Worm (Caenorhabditis elegans): ENCODE data around the gene ddn-3.

The ddn-3 gene

DNA sequence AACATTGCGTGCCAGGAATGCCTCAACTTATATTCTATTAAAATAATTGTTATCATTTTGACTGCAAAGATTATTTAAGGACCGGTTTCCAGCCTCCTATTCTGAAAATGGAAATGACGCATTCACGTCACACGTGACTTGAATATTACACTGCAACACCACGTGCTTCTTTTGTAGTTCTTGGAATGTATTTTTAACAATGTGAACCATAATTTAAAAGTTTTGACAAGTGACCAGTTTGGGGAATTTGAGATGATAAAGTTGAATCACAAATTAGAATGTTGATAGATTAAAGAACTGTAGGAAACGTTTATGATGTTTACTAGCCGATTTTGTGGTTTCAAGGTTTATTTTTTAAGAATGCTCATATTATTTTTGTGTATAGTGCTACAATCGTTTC lies 30.7 kb upstream of the ddn-3 start, which contains the start of gene F47B8.10:
Gene F47B8.10, plus strand, starts transcription at position 301 of the 400 bp plus-strand sequence.
- no peak for TF ChIP-seq ceh-82 (tag; optimal IDR thresholded peaks at IDR 0.05)

DNA sequence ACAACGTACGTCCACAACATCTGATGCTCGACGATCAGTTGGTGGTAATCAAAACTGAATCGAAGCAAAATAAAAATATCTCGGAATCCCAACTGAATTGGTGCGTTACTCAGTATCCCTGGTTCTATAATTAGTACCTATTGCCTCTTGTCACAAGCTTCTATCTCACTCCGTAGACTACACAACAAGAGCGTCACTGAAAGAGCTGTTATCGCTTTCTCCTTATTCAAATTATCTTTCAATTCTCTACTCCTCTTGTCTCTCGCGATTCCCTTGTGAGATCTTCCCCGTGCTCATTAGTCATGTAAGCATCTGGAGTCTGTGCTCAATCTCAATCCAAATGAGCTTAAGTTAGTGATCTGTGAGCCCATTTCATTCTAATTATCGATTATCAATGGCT lies 25.6 kb upstream of the ddn-3 start, which contains the start of gene srm-6:
Gene srm-6, plus strand, starts transcription at position 301 of the 400 bp plus-strand sequence.
- TF ChIP-seq nhr-6 (tag; optimal IDR thresholded peaks at IDR 0.05) (no peak), elt-1 (tag; optimal IDR thresholded peaks at IDR 0.05) (no peak)

DNA sequence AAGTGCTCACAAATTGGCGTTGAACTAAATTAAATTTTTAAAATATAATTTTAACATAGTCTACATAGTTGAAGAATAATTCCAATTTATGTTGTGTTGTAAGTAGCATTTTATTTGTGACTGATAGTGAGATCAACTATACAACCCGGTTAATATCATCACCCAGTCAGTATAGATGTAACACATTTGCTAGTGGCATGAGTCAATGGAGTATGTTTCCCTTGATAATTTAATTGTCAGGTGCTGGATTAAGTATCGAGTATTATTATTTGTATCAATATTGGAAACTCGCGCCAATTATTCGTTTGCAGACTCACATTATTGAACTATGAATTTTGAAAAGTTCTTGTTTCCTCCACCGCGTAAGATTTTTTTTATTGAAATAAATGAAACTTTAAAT lies 23.9 kb upstream of the ddn-3 start, which contains the start of gene srm-5:
Gene srm-5, plus strand, starts transcription at position 301 of the 400 bp plus-strand sequence.
- TF ChIP-seq nhr-21 (tag; optimal IDR thresholded peaks at IDR 0.05) (no peak), sma-9 (GFP tag; optimal IDR thresholded peaks at IDR 0.05) (no peak), sma-9 (tag; optimal IDR thresholded peaks at IDR 0.05) (no peak), egl-27 (tag; optimal IDR thresholded peaks at IDR 0.05) (no peak), fos-1 (tag; optimal IDR thresholded peaks at IDR 0.05) (no peak), mdl-1 (tag; optimal IDR thresholded peaks at IDR 0.05) (no peak), zag-1 (tag; optimal IDR thresholded peaks at IDR 0.05) (no peak), elt-1 (tag; optimal IDR thresholded peaks at IDR 0.05) (no peak), nhr-12 (tag; optimal IDR thresholded peaks at IDR 0.05) (no peak), sma-3 (GFP tag; optimal IDR thresholded peaks at IDR 0.05) (no peak), ztf-11 (tag; optimal IDR thresholded peaks at IDR 0.05) (no peak), aly-2 (tag; optimal IDR thresholded peaks at IDR 0.05) (no peak), nhr-6 (tag; optimal IDR thresholded peaks at IDR 0.05) (no peak)

DNA sequence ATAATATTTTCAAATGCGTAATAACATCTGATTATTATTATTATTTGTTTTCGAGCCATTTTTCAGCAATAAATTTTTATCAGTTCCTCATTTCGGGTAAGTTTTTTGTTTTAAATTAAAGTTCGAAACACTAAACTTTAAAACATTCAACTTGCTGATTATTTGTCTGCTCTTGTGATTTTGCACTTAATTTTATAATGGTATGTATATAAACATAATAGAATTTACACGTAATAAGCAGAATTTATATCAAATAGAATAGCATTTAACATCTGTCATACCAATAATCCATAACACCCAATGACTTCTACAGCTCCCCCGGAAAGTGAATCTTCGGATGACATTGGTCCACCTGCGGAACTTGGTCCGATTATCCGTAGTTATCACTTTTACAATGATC lies 22.1 kb upstream of the ddn-3 start, which contains the start of gene srm-4:
Gene srm-4, plus strand, starts transcription at position 301 of the 400 bp plus-strand sequence.
- no peak for TF ChIP-seq lsy-2 (tag; optimal IDR thresholded peaks at IDR 0.05)
- no peak for TF ChIP-seq crh-2 (tag; optimal IDR thresholded peaks at IDR 0.05)
- no peak for TF ChIP-seq sma-3 (GFP tag; optimal IDR thresholded peaks at IDR 0.05)
- TF ChIP-seq nhr-129 (tag; optimal IDR thresholded peaks at IDR 0.05) = no peak
- TF ChIP-seq nhr-21 (tag; optimal IDR thresholded peaks at IDR 0.05) = no peak
- no peak for TF ChIP-seq mbf-1 (tag; optimal IDR thresholded peaks at IDR 0.05)
- TF ChIP-seq dmd-4 (tag; optimal IDR thresholded peaks at IDR 0.05) = no peak
- no peak for TF ChIP-seq ztf-11 (tag; optimal IDR thresholded peaks at IDR 0.05)
- TF ChIP-seq F13H6.1 (tag; optimal IDR thresholded peaks at IDR 0.05) = no peak

DNA sequence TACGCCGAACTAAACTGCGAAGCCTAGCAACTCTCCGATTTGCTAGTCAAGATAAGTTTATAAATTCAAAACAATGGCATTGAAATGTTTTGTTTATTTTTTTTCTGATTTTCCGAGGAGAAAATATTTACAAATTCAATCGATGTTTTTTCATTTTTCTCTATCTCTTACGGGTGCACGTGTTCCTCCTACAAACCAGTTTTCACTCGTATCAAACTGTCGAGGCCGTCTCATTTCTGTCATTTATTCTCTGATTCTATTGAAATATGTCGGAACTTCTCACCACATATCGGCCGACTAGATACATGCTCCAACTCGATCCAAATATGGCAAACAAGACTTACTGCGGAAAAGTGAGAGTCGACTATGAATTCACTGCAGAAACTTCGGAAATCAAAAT lies 20.5 kb upstream of the ddn-3 start, which contains the start of gene F47B8.8:
Gene F47B8.8, plus strand, starts transcription at position 257 of the 400 bp plus-strand sequence.
- TF ChIP-seq egl-27 (tag; optimal IDR thresholded peaks at IDR 0.05) = no peak
- peak; percentile 30 for TF ChIP-seq nhr-25 (tag; optimal IDR thresholded peaks at IDR 0.05)

DNA sequence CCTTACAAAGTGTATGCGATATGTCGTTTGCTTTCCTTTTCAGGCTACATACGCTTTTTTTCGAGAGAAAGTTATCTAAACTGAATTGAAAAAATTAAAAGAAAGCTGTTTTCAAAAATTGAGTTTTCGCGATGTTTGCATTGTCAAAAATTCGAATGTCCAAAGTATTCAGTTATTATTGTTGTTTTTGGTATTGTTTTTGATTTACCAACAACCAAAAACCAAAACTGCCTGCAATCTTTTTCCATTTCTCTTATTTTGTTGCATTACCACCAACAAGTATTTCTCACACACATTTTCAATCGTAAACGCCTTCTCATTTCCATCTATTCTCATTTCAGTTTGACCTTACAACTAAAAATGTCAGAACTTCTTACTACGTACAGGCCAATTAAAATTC lies 17.8 kb upstream of the ddn-3 start, which contains the start of gene pepm-1:
Gene pepm-1, plus strand, starts transcription at position 301 of the 400 bp plus-strand sequence.
- TF ChIP-seq sma-9 (GFP tag; optimal IDR thresholded peaks at IDR 0.05) (no peak), sma-9 (tag; optimal IDR thresholded peaks at IDR 0.05) (no peak), nhr-6 (tag; optimal IDR thresholded peaks at IDR 0.05) (no peak), ceh-82 (tag; optimal IDR thresholded peaks at IDR 0.05) (no peak), ceh-16 (tag; optimal IDR thresholded peaks at IDR 0.05) (no peak), C34F6.9 (tag; optimal IDR thresholded peaks at IDR 0.05) (no peak), sem-4 (tag; optimal IDR thresholded peaks at IDR 0.05) (no peak), peb-1 (tag; optimal IDR thresholded peaks at IDR 0.05) (no peak), lsy-2 (tag; optimal IDR thresholded peaks at IDR 0.05) (no peak), mbf-1 (tag; optimal IDR thresholded peaks at IDR 0.05) (no peak), nhr-12 (tag; optimal IDR thresholded peaks at IDR 0.05) (no peak), mdl-1 (tag; optimal IDR thresholded peaks at IDR 0.05) (no peak)

DNA sequence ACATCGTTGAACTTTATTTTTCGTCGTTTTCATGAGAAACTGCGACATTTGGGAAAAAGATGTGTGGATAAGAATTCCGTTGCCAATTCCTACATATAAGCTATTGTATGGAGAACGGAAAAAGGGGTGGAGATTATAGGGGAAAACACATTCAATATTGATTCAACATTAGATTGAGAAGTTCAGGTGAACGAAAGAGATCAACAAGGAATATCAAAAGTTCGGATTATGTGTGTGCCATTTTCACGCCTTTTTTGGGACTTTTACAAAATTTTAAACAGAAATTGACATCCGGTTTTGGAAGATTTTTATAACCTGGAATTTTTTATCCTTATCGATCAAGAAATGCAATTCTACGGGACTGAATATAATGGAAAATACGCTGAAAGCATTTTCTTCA lies 16.8 kb upstream of the ddn-3 start, which contains the start of gene F47B8.5:
Gene F47B8.5, minus strand, starts transcription at position 101 of the 400 bp plus-strand sequence.
- TF ChIP-seq zag-1 (tag; optimal IDR thresholded peaks at IDR 0.05) (no peak), C34F6.9 (tag; optimal IDR thresholded peaks at IDR 0.05) (no peak), nhr-6 (tag; optimal IDR thresholded peaks at IDR 0.05) (no peak), R02D3.7 (tag; optimal IDR thresholded peaks at IDR 0.05) (no peak), peb-1 (tag; optimal IDR thresholded peaks at IDR 0.05) (no peak), mbf-1 (tag; optimal IDR thresholded peaks at IDR 0.05) (no peak)

All from whole organism, L2 larva.